Fruit fly (Drosophila melanogaster) whole organism, embryonic: ENCODE data around the gene CG13088.

Experiments used
- ATbp ChIP-seq: fragments of 200-800 bp; sonication (Bioruptor generic); optimal IDR thresholded peaks from 2 replicates; lab custom pipeline; 2017; ENCODE audit warnings: missing biosample characterization, mild to moderate bottlenecking, missing genetic modification characterization, missing genetic modification reagents
- Bdp1 ChIP-seq: fragments of 200-800 bp; sonication (Bioruptor generic); optimal IDR thresholded peaks from 3 replicates; lab custom pipeline; 2016; ENCODE audit warnings: missing biosample characterization, missing genetic modification characterization
- CG10267 ChIP-seq: fragments of 200-800 bp; sonication (Bioruptor generic); optimal IDR thresholded peaks from 2 replicates; lab custom pipeline; 2018; ENCODE audit warnings: missing biosample characterization, mild to moderate bottlenecking, missing genetic modification characterization, moderate library complexity
- CG13624 ChIP-seq: fragments of 200-800 bp; sonication (Bioruptor generic); optimal IDR thresholded peaks from 2 replicates; lab custom pipeline; 2016; ENCODE audit warnings: missing biosample characterization, missing genetic modification characterization
- CG14860 ChIP-seq: fragments of 200-800 bp; sonication (Bioruptor generic); IDR thresholded peaks from 3 replicates; pipeline ENCODE4 v1.3.6; 2022; ENCODE audit warnings: missing biosample characterization, missing genetic modification characterization; ENCODE audit not compliant: partially characterized antibody
- CG15601 ChIP-seq: fragments of 200-800 bp; sonication (Bioruptor generic); optimal IDR thresholded peaks from 3 replicates; lab custom pipeline; 2019; ENCODE audit warnings: missing biosample characterization, mild to moderate bottlenecking, missing genetic modification characterization, moderate library complexity
- CG1603 ChIP-seq: fragments of 200-800 bp; sonication (Bioruptor generic); optimal IDR thresholded peaks from 2 replicates; lab custom pipeline; 2019; ENCODE audit warnings: missing biosample characterization, mild to moderate bottlenecking, missing genetic modification characterization, moderate library complexity
- CG2116 ChIP-seq: fragments of 200-800 bp; sonication (Bioruptor generic); optimal IDR thresholded peaks from 3 replicates; lab custom pipeline; 2018; ENCODE audit warnings: missing biosample characterization, mild to moderate bottlenecking, missing genetic modification characterization
- CG2120 ChIP-seq: fragments of 200-800 bp; sonication (Bioruptor generic); optimal IDR thresholded peaks from 3 replicates; lab custom pipeline; 2016; ENCODE audit warnings: missing biosample characterization, missing genetic modification characterization
- CG31365 ChIP-seq: fragments of 200-800 bp; sonication (Bioruptor generic); optimal IDR thresholded peaks from 2 replicates; lab custom pipeline; 2018; ENCODE audit warnings: missing biosample characterization, mild to moderate bottlenecking, missing genetic modification characterization
- CG43689 ChIP-seq: fragments of 200-800 bp; sonication (Bioruptor generic); IDR thresholded peaks from 2 replicates; pipeline ENCODE4 v1.3.6; 2022; ENCODE audit warnings: missing biosample characterization, missing genetic modification characterization
- CG7839 ChIP-seq: fragments of 200-800 bp; sonication (Bioruptor generic); optimal IDR thresholded peaks from 3 replicates; lab custom pipeline; 2018; ENCODE audit warnings: missing biosample characterization, mild to moderate bottlenecking, missing genetic modification characterization, moderate library complexity
- CG8290 ChIP-seq, 3 experiments: fragments of 200-800 bp; sonication (Bioruptor generic); optimal IDR thresholded peaks; 2 replicates each; lab custom pipeline; 2016 to 2019; ENCODE audit warnings: missing biosample characterization in 3 of 3, missing genetic modification characterization in 3 of 3, mild to moderate bottlenecking in 2 of 3, moderate library complexity in 1 of 3
- CG8478 ChIP-seq: fragments of >200 bp; optimal IDR thresholded peaks from 2 replicates; lab custom pipeline; 2018
- CG9932 ChIP-seq: fragments of 200-800 bp; sonication (Bioruptor generic); IDR thresholded peaks from 2 replicates; pipeline ENCODE4 v1.3.6; 2022; ENCODE audit warnings: missing biosample characterization, missing genetic modification characterization
- CoRest ChIP-seq: fragments of 200-800 bp; sonication (Bioruptor generic); optimal IDR thresholded peaks from 3 replicates; lab custom pipeline; 2018; ENCODE audit warnings: missing biosample characterization, mild to moderate bottlenecking, missing genetic modification characterization, moderate library complexity
- D ChIP-seq, 2 experiments: fragments of 200-800 bp in 1 of 2; fragments of >200 bp in 1 of 2; sonication (Bioruptor generic) in 1 of 2; optimal IDR thresholded peaks; 2 replicates in 1 of 2; 3 replicates in 1 of 2; lab custom pipeline; 2017; ENCODE audit warnings: mild to moderate bottlenecking in 1 of 2, missing biosample characterization in 1 of 2, missing genetic modification characterization in 1 of 2, missing genetic modification reagents in 1 of 2
- Dref ChIP-seq: fragments of 200-800 bp; sonication (Bioruptor generic); IDR thresholded peaks from 2 replicates; pipeline ENCODE4 v1.3.6; 2022; ENCODE audit warnings: missing biosample characterization, missing genetic modification characterization
- E2f2 ChIP-seq: fragments of 200-800 bp; sonication (Bioruptor generic); IDR thresholded peaks from 2 replicates; pipeline ENCODE4 v1.3.6; 2022; ENCODE audit warnings: missing biosample characterization, missing genetic modification characterization
- Eip74EF ChIP-seq, 2 experiments: fragments of 200-800 bp in 1 of 2; fragments of >200 bp in 1 of 2; sonication (Bioruptor generic) in 1 of 2; optimal IDR thresholded peaks; 2 replicates each; lab custom pipeline; 2017 to 2019; ENCODE audit warnings: missing biosample characterization in 2 of 2, missing genetic modification characterization in 2 of 2, mild to moderate bottlenecking in 1 of 2, moderate library complexity in 1 of 2
- HLH54F ChIP-seq: fragments of 200-800 bp; sonication (Bioruptor generic); optimal IDR thresholded peaks from 3 replicates; lab custom pipeline; 2016; ENCODE audit warnings: missing biosample characterization, missing genetic modification characterization
- Hand ChIP-seq: fragments of 200-800 bp; sonication (Bioruptor generic); optimal IDR thresholded peaks from 2 replicates; lab custom pipeline; 2017; ENCODE audit warnings: mild to moderate bottlenecking, missing biosample characterization, missing genetic modification reagents, missing genetic modification characterization
- HmgD ChIP-seq: fragments of 200-800 bp; sonication (Bioruptor generic); optimal IDR thresholded peaks from 3 replicates; lab custom pipeline; 2016; ENCODE audit warnings: missing biosample characterization, missing genetic modification characterization
- HmgZ ChIP-seq: fragments of 200-800 bp; sonication (Bioruptor generic); optimal IDR thresholded peaks from 2 replicates; lab custom pipeline; 2018; ENCODE audit warnings: missing biosample characterization, mild to moderate bottlenecking, missing genetic modification characterization
- Hr78 ChIP-seq, 2 experiments: fragments of 200-800 bp in 1 of 2; fragments of >200 bp in 1 of 2; sonication (Bioruptor generic) in 1 of 2; optimal IDR thresholded peaks; 2 replicates each; lab custom pipeline; 2017 to 2019; ENCODE audit warnings: missing biosample characterization in 2 of 2, missing genetic modification characterization in 2 of 2, mild to moderate bottlenecking in 1 of 2, moderate library complexity in 1 of 2
- Med ChIP-seq: fragments of 200-800 bp; sonication (Bioruptor generic); peaks from one replicate; lab custom pipeline; 2016; ENCODE audit warnings: missing biosample characterization, missing genetic modification characterization, mild to moderate bottlenecking, inconsistent platforms, moderate library complexity
- Myb ChIP-seq: fragments of 200-800 bp; sonication (Bioruptor generic); optimal IDR thresholded peaks from 2 replicates; lab custom pipeline; 2016; ENCODE audit warnings: missing biosample characterization, missing genetic modification characterization
- Opbp ChIP-seq: fragments of 200-800 bp; sonication (Bioruptor generic); IDR thresholded peaks from 3 replicates; pipeline ENCODE4 v1.3.6; 2022; ENCODE audit warnings: missing biosample characterization, missing genetic modification characterization; ENCODE audit not compliant: partially characterized antibody
- Scr ChIP-seq: fragments of 200-800 bp; sonication (Bioruptor generic); IDR thresholded peaks from 2 replicates; pipeline ENCODE4 v1.3.6; 2022; ENCODE audit warnings: missing biosample characterization, missing genetic modification characterization; ENCODE audit not compliant: partially characterized antibody
- ac ChIP-seq: fragments of 200-800 bp; sonication (Bioruptor generic); optimal IDR thresholded peaks from 3 replicates; lab custom pipeline; 2017; ENCODE audit warnings: missing biosample characterization, mild to moderate bottlenecking, missing genetic modification characterization
- amos ChIP-seq: fragments of 200-800 bp; sonication (Bioruptor generic); IDR thresholded peaks from 2 replicates; pipeline ENCODE4 v1.3.6; 2022; ENCODE audit warnings: missing biosample characterization, missing genetic modification characterization; ENCODE audit not compliant: partially characterized antibody
- ash1 ChIP-seq: fragments of 200-800 bp; sonication (Bioruptor generic); optimal IDR thresholded peaks from 2 replicates; lab custom pipeline; 2018; ENCODE audit warnings: missing biosample characterization, mild to moderate bottlenecking, missing genetic modification characterization
- bsh ChIP-seq, 2 experiments: fragments of 200-800 bp; sonication (Bioruptor generic); optimal IDR thresholded peaks; 2 replicates each; lab custom pipeline; 2017 to 2018; ENCODE audit warnings: mild to moderate bottlenecking in 2 of 2, missing biosample characterization in 2 of 2, missing genetic modification characterization in 2 of 2, moderate library complexity in 1 of 2
- chn ChIP-seq: fragments of 200-800 bp; sonication (Bioruptor generic); optimal IDR thresholded peaks from 2 replicates; lab custom pipeline; 2016; ENCODE audit warnings: missing biosample characterization, missing genetic modification characterization
- gcm ChIP-seq: fragments of 200-800 bp; sonication (Bioruptor generic); optimal IDR thresholded peaks from 2 replicates; lab custom pipeline; 2019; ENCODE audit warnings: missing biosample characterization, mild to moderate bottlenecking, missing genetic modification characterization, moderate library complexity
- gsb ChIP-seq: fragments of 200-800 bp; sonication (Bioruptor generic); IDR thresholded peaks from 2 replicates; pipeline ENCODE4 v1.3.6; 2022; ENCODE audit warnings: missing biosample characterization, missing genetic modification characterization
- ham ChIP-seq: fragments of 200-800 bp; sonication (Bioruptor generic); IDR thresholded peaks from 2 replicates; pipeline ENCODE4 v1.3.6; 2022; ENCODE audit warnings: missing biosample characterization, missing genetic modification characterization
- kah ChIP-seq: fragments of 200-800 bp; sonication (Bioruptor generic); optimal IDR thresholded peaks from 2 replicates; lab custom pipeline; 2018; ENCODE audit warnings: missing biosample characterization, mild to moderate bottlenecking, missing genetic modification characterization
- pho ChIP-seq: fragments of 200-800 bp; sonication (Bioruptor generic); optimal IDR thresholded peaks from 2 replicates; lab custom pipeline; 2016; ENCODE audit warnings: missing biosample characterization, missing genetic modification characterization
- phol ChIP-seq: fragments of 200-800 bp; sonication (Bioruptor generic); optimal IDR thresholded peaks from 3 replicates; lab custom pipeline; 2018; ENCODE audit warnings: missing biosample characterization, mild to moderate bottlenecking, missing genetic modification characterization, moderate library complexity
- pita ChIP-seq: fragments of 200-800 bp; sonication (Bioruptor generic); optimal IDR thresholded peaks from 2 replicates; lab custom pipeline; 2017; ENCODE audit warnings: missing biosample characterization, mild to moderate bottlenecking, missing genetic modification characterization
- pzg ChIP-seq: fragments of 200-800 bp; sonication (Bioruptor generic); optimal IDR thresholded peaks from 3 replicates; lab custom pipeline; 2018; ENCODE audit warnings: missing biosample characterization, mild to moderate bottlenecking, missing genetic modification characterization, moderate library complexity
- sens ChIP-seq: fragments of 200-800 bp; sonication (Bioruptor generic); peaks from one replicate; lab custom pipeline; 2016; ENCODE audit warnings: missing biosample characterization, missing genetic modification characterization
- stwl ChIP-seq: fragments of 200-800 bp; sonication (Bioruptor generic); optimal IDR thresholded peaks from 3 replicates; lab custom pipeline; 2018; ENCODE audit warnings: missing biosample characterization, mild to moderate bottlenecking, missing genetic modification characterization, moderate library complexity

The CG13088 gene

DNA sequence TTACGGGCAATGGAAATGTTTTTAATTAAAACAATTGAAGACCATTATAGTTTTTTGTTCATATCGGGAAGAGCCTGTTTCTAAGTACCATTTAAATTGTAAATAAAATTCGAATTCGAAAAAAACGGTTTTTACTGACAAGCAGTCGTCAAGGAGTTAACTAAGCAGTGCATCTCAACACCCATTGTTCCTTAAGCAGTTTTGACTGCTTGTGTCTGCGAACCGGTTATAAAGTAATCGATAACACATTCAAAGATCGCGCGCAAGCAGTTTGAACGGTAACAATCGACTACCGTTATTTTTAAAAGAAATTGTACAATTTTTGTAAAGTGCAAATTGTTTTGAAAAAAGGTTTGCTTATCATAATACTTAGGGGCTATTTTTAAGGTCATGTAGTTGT, 10.8 kb upstream of the CG13088 start (continued):
- TF ChIP-seq kah (GFP tag; lab: Kevin White, UChicago) (no peak), CG2116 (peak; percentile 53), HmgD (GFP tag; lab: Kevin White, UChicago) (peak; percentile 84), Myb (GFP tag; lab: Kevin White, UChicago) (peak; percentile 100), pzg (peak; percentile 62), ac (GFP tag; lab: Kevin White, UChicago) (no peak), sens (GFP tag; lab: Kevin White, UChicago) (peak; percentile 48), Med (GFP tag; lab: Kevin White, UChicago) (peak; percentile 90), CG13624 (peak; percentile 5), bsh (GFP tag; optimal IDR thresholded peaks at IDR 0.05; lab: Kevin White, UChicago) (no peak), CG2120 (GFP tag; lab: Kevin White, UChicago) (peak; percentile 17), CG31365 (tag; lab: Kevin White, UChicago) (peak; percentile 100), amos (GFP tag; lab: Robert Waterston, UW) (peak; percentile 65), stwl (tag; lab: Kevin White, UChicago) (peak; percentile 86), pho (GFP tag; lab: Kevin White, UChicago) (peak; percentile 30), CG10267 (tag; lab: Kevin White, UChicago) (peak; percentile 78), D (optimal IDR thresholded peaks at IDR 0.05; lab: Kevin White, UChicago) (peak; percentile 75), D (GFP tag; optimal IDR thresholded peaks at IDR 0.05; lab: Kevin White, UChicago) (peak; percentile 51), chn (GFP tag; lab: Kevin White, UChicago) (peak; percentile 46), CG8478 (lab: Kevin White, UChicago) (peak; percentile 87), pita (GFP tag; lab: Kevin White, UChicago) (peak; percentile 12), ATbp (GFP tag; lab: Kevin White, UChicago) (no peak), E2f2 (GFP tag; lab: Robert Waterston, UW) (peak; percentile 90), ham (GFP tag; lab: Robert Waterston, UW) (no peak), Bdp1 (GFP tag; lab: Kevin White, UChicago) (peak; percentile 91), Hand (GFP tag; lab: Kevin White, UChicago) (no peak), gcm (GFP tag; lab: Kevin White, UChicago) (no peak), CG43689 (GFP tag; lab: Robert Waterston, UW) (no peak), CG15601 (tag; lab: Kevin White, UChicago) (peak; percentile 20), gsb (GFP tag; lab: Robert Waterston, UW) (no peak), Opbp (GFP tag; lab: Robert Waterston, UW) (peak; percentile 72; the same call in 2 of the 3 replicates), HLH54F (GFP tag; lab: Kevin White, UChicago) (peak; percentile 1), CG1603 (tag; lab: Kevin White, UChicago) (peak; percentile 75), Scr (GFP tag; lab: Robert Waterston, UW) (peak; percentile 7; the same call in 1 of the 2 replicates), HmgZ (tag; lab: Kevin White, UChicago) (peak; percentile 51), CG7839 (tag; lab: Kevin White, UChicago) (peak; percentile 5), CG8290 (GFP tag; optimal IDR thresholded peaks at IDR 0.05; lab: Kevin White, UChicago) (peak; percentile 82), CG8290 (tag; optimal IDR thresholded peaks at IDR 0.05; lab: Kevin White, UChicago) (peak in 1 of 2 experiments; percentile 10), Dref (GFP tag; lab: Robert Waterston, UW) (peak; percentile 89), phol (tag; lab: Kevin White, UChicago) (peak; percentile 51), Hr78 (GFP tag; optimal IDR thresholded peaks at IDR 0.05; lab: Kevin White, UChicago) (peak in 1 of 2 experiments; percentile 49), CG14860 (GFP tag; lab: Robert Waterston, UW) (peak; percentile 54), CG9932 (GFP tag; lab: Robert Waterston, UW) (0 out of 2 replicates have a peak, but pooled peaks have one; percentile 14), ash1 (GFP tag; lab: Kevin White, UChicago) (no peak), Eip74EF (GFP tag; optimal IDR thresholded peaks at IDR 0.05; lab: Kevin White, UChicago) (peak in 1 of 2 experiments; percentile 90), CoRest (tag; lab: Kevin White, UChicago) (peak; percentile 63)
